Worm (Caenorhabditis elegans) whole organism, L3 larva: ENCODE measurements around the gene let-805.

Experiments used
- fos-1 ChIP-seq: fragments of 150-350 bp; optimal IDR thresholded peaks from 2 replicates; lab custom pipeline; 2014; ENCODE audit warnings: missing biosample characterization, missing genetic modification characterization
- pha-4 ChIP-seq: fragments of 150-350 bp; optimal IDR thresholded peaks from 2 replicates; lab custom pipeline; 2014; ENCODE audit warnings: missing biosample characterization, missing genetic modification reagents, missing genetic modification characterization
- unc-62 ChIP-seq: fragments of 150-350 bp; sonication (generic microtip); optimal IDR thresholded peaks from 4 replicates; lab custom pipeline; 2014; ENCODE audit warnings: missing biosample characterization, missing genetic modification reagents, missing genetic modification characterization

DNA sequence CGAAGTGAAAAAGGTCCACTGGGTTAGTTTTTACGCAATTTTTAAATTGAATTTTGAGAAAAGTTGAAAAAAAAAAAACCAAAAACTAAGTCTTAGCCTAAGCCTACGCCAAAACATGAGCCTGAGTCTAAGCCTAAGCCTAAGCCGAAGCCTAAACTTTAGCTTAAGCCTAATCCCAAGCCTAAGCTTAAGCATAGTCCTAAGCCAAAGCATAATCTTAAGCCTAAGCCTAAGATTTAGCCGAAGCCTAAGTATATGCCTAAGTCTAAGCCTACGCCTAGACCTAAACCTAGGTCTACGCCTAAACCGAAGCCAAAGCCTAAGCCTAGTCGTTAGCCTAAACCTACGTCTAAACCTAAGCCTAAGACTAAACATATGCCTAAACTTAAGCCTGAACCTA lies 16.2 kb upstream of the let-805 start:
- TF ChIP-seq pha-4 (tag; lab: Kevin White, UChicago) = no peak
- TF ChIP-seq fos-1 (tag; lab: Kevin White, UChicago) = no peak
- TF ChIP-seq unc-62 (GFP tag; lab: Kevin White, UChicago) = no peak
